Worm (Caenorhabditis elegans) whole organism, young adult: Measurements from ENCODE around the gene crn-7.

Source experiments
- B0035.1 ChIP-seq: sonication (generic microtip); optimal IDR thresholded peaks from 2 replicates; lab custom pipeline; 2016; ENCODE audit warnings: missing genetic modification characterization, mild to moderate bottlenecking, missing compliant biosample characterization, missing genotype, missing genetic modification reagents
- D2030.7 ChIP-seq: fragments of 200-800 bp; sonication (Bioruptor generic); IDR thresholded peaks from 2 replicates; pipeline ENCODE4 v1.3.6; 2022; ENCODE audit warnings: missing genetic modification reagents, missing genetic modification characterization, missing compliant biosample characterization
- F22D6.2 ChIP-seq: sonication (generic microtip); optimal IDR thresholded peaks from 2 replicates; lab custom pipeline; 2016; ENCODE audit warnings: mild to moderate bottlenecking, missing genetic modification characterization, missing compliant biosample characterization
- F23B12.7 ChIP-seq: sonication (generic microtip); optimal IDR thresholded peaks from 2 replicates; lab custom pipeline; 2017; ENCODE audit warnings: missing genetic modification characterization, mild to moderate bottlenecking, missing compliant biosample characterization, antibody characterized with exemption, moderate library complexity; ENCODE audit not compliant: insufficient read depth
- F33H1.4 ChIP-seq: fragments of 200-800 bp; sonication (Bioruptor generic); IDR thresholded peaks from 2 replicates; pipeline ENCODE4 v1.3.6; 2022; ENCODE audit warnings: missing genetic modification reagents, missing genetic modification characterization, missing compliant biosample characterization
- F37B4.10 ChIP-seq: fragments of 200-800 bp; sonication (Bioruptor generic); IDR thresholded peaks from 2 replicates; pipeline ENCODE4 v1.3.6; 2022; ENCODE audit warnings: missing genetic modification characterization, missing compliant biosample characterization
- F57A8.1 ChIP-seq: fragments of 200-800 bp; sonication (Bioruptor generic); optimal IDR thresholded peaks from 2 replicates; lab custom pipeline; 2018; ENCODE audit warnings: mild to moderate bottlenecking, missing genetic modification characterization, moderate library complexity, missing compliant biosample characterization
- K12H6.12 ChIP-seq: fragments of 200-800 bp; sonication (Bioruptor generic); optimal IDR thresholded peaks from 2 replicates; lab custom pipeline; 2018; ENCODE audit warnings: mild to moderate bottlenecking, missing genetic modification characterization, missing compliant biosample characterization
- Y56A3A.18 ChIP-seq: fragments of 200-800 bp; sonication (Bioruptor generic); IDR thresholded peaks from 2 replicates; pipeline ENCODE4 v1.3.6; 2022; ENCODE audit warnings: missing genetic modification reagents, missing genetic modification characterization, missing compliant biosample characterization
- ZK185.1 ChIP-seq: sonication (generic microtip); optimal IDR thresholded peaks from 2 replicates; lab custom pipeline; 2016; ENCODE audit warnings: mild to moderate bottlenecking, missing genetic modification characterization, missing compliant biosample characterization; ENCODE audit not compliant: poor library complexity, severe bottlenecking
- attf-5 ChIP-seq: fragments of 200-800 bp; sonication (Bioruptor generic); optimal IDR thresholded peaks from 2 replicates; lab custom pipeline; 2018; ENCODE audit warnings: mild to moderate bottlenecking, missing genetic modification characterization, missing compliant biosample characterization
- attf-6 ChIP-seq: fragments of 200-800 bp; sonication (Bioruptor generic); IDR thresholded peaks from 2 replicates; pipeline ENCODE4 v1.3.6; 2022; ENCODE audit warnings: missing genetic modification reagents, missing genetic modification characterization, missing compliant biosample characterization
- bed-1 ChIP-seq: fragments of 200-800 bp; sonication (Bioruptor generic); IDR thresholded peaks from 2 replicates; pipeline ENCODE4 v1.3.6; 2022; ENCODE audit warnings: missing genetic modification reagents, missing genetic modification characterization, missing compliant biosample characterization
- ccch-3 ChIP-seq: fragments of 200-800 bp; sonication (Bioruptor generic); optimal IDR thresholded peaks from 2 replicates; lab custom pipeline; 2018; ENCODE audit warnings: mild to moderate bottlenecking, missing genetic modification characterization, missing compliant biosample characterization
- cebp-1 ChIP-seq, 2 experiments: fragments of 200-800 bp in 1 of 2; sonication (Bioruptor generic) in 1 of 2; sonication (generic microtip) in 1 of 2; IDR thresholded peaks in 1 of 2; optimal IDR thresholded peaks in 1 of 2; 2 replicates each; pipeline versions ENCODE4 v1.3.6 to Lab custom; 2017 to 2022; ENCODE audit warnings: missing compliant biosample characterization in 2 of 2, missing genetic modification characterization in 2 of 2, mild to moderate bottlenecking in 1 of 2, missing genetic modification reagents in 1 of 2, moderate library complexity in 1 of 2
- ceh-100 ChIP-seq: fragments of 200-800 bp; sonication (Bioruptor generic); IDR thresholded peaks from 2 replicates; pipeline ENCODE4 v1.3.6; 2022; ENCODE audit warnings: missing genetic modification reagents, missing genetic modification characterization, missing compliant biosample characterization
- ceh-27 ChIP-seq: fragments of 200-800 bp; sonication (Bioruptor generic); optimal IDR thresholded peaks from 2 replicates; lab custom pipeline; 2018; ENCODE audit warnings: mild to moderate bottlenecking, missing genetic modification characterization, moderate library complexity, missing compliant biosample characterization
- ceh-79 ChIP-seq: sonication (generic microtip); optimal IDR thresholded peaks from 2 replicates; lab custom pipeline; 2017; ENCODE audit warnings: mild to moderate bottlenecking, missing genetic modification characterization, missing compliant biosample characterization
- chd-7 ChIP-seq: sonication (generic microtip); optimal IDR thresholded peaks from 2 replicates; lab custom pipeline; 2016; ENCODE audit warnings: mild to moderate bottlenecking, missing genetic modification characterization, moderate library complexity, missing compliant biosample characterization
- efl-1 ChIP-seq: fragments of 150-350 bp; optimal IDR thresholded peaks from 2 replicates; lab custom pipeline; 2014; ENCODE audit warnings: missing biosample characterization, missing genetic modification reagents, missing genetic modification characterization
- hrde-1 ChIP-seq: sonication (generic microtip); optimal IDR thresholded peaks from 2 replicates; lab custom pipeline; 2016; ENCODE audit warnings: missing genetic modification characterization, mild to moderate bottlenecking, missing compliant biosample characterization, moderate library complexity, missing genotype, missing genetic modification reagents, borderline replicate concordance
- hsf-1 ChIP-seq: fragments of 200-800 bp; sonication (Bioruptor generic); IDR thresholded peaks from 2 replicates; pipeline ENCODE4 v1.3.6; 2022; ENCODE audit warnings: missing genetic modification reagents, missing genetic modification characterization, missing compliant biosample characterization
- let-607 ChIP-seq, 2 experiments: fragments of 200-800 bp in 1 of 2; sonication (Bioruptor generic) in 1 of 2; sonication (generic microtip) in 1 of 2; optimal IDR thresholded peaks; 2 replicates each; lab custom pipeline; 2016 to 2018; ENCODE audit warnings: mild to moderate bottlenecking in 2 of 2, missing compliant biosample characterization in 2 of 2, missing genetic modification characterization in 2 of 2, moderate library complexity in 2 of 2, missing genotype in 1 of 2
- lin-35 ChIP-seq, 3 experiments: fragments of 150-350 bp in 2 of 3; sonication (generic microtip) in 1 of 3; optimal IDR thresholded peaks; 2 replicates each; lab custom pipeline; 2014 to 2018; ENCODE audit warnings: missing biosample characterization in 3 of 3, missing genetic modification characterization in 3 of 3, missing genetic modification reagents in 3 of 3
- lin-40 ChIP-seq: sonication (generic microtip); optimal IDR thresholded peaks from 2 replicates; lab custom pipeline; 2016; ENCODE audit warnings: missing genetic modification characterization, mild to moderate bottlenecking, missing compliant biosample characterization, missing genotype, missing genetic modification reagents
- lin-54 ChIP-seq: fragments of 200-800 bp; sonication (Bioruptor generic); optimal IDR thresholded peaks from 2 replicates; lab custom pipeline; 2018; ENCODE audit warnings: mild to moderate bottlenecking, missing genetic modification characterization, missing compliant biosample characterization
- lsl-1 ChIP-seq: fragments of 200-800 bp; sonication (Bioruptor generic); optimal IDR thresholded peaks from 2 replicates; lab custom pipeline; 2018; ENCODE audit warnings: mild to moderate bottlenecking, missing genetic modification characterization, moderate library complexity, missing compliant biosample characterization
- lsy-27 ChIP-seq: sonication (generic microtip); optimal IDR thresholded peaks from 2 replicates; lab custom pipeline; 2017; ENCODE audit warnings: missing genetic modification characterization, mild to moderate bottlenecking, missing compliant biosample characterization, antibody characterized with exemption, missing genotype, borderline replicate concordance; ENCODE audit not compliant: insufficient read depth
- madf-3 ChIP-seq: fragments of 200-800 bp; sonication (Bioruptor generic); IDR thresholded peaks from 2 replicates; pipeline ENCODE4 v1.3.6; 2022; ENCODE audit warnings: missing genetic modification reagents, missing genetic modification characterization, missing compliant biosample characterization
- madf-6 ChIP-seq: fragments of 200-800 bp; sonication (Bioruptor generic); IDR thresholded peaks from 2 replicates; pipeline ENCODE4 v1.3.6; 2022; ENCODE audit warnings: missing genetic modification reagents, missing genetic modification characterization, missing compliant biosample characterization
- madf-8 ChIP-seq: fragments of 200-800 bp; sonication (Bioruptor generic); conservative IDR thresholded peaks from 2 replicates; pipeline ENCODE4 v1.3.6; 2022; ENCODE audit warnings: missing genetic modification reagents, missing genetic modification characterization, missing compliant biosample characterization
- mes-4 ChIP-seq: sonication (generic microtip); optimal IDR thresholded peaks from 2 replicates; lab custom pipeline; 2016; ENCODE audit warnings: missing genotype, missing genetic modification characterization, missing compliant biosample characterization
- rcor-1 ChIP-seq: fragments of 200-800 bp; sonication (Bioruptor generic); IDR thresholded peaks from 2 replicates; pipeline ENCODE4 v1.3.6; 2022; ENCODE audit warnings: missing genetic modification reagents, missing genetic modification characterization, missing compliant biosample characterization
- rec-8 ChIP-seq, 2 experiments: sonication (generic microtip); optimal IDR thresholded peaks; 2 replicates each; lab custom pipeline; 2016; ENCODE audit warnings: mild to moderate bottlenecking in 2 of 2, missing genetic modification characterization in 2 of 2, missing genetic modification reagents in 2 of 2, missing genotype in 2 of 2, missing biosample characterization in 1 of 2, missing compliant biosample characterization in 1 of 2, moderate library complexity in 1 of 2
- rpc-1 ChIP-seq, 2 experiments: fragments of 150-350 bp in 1 of 2; sonication (generic microtip) in 1 of 2; optimal IDR thresholded peaks; 2 replicates each; lab custom pipeline; 2014 to 2018; ENCODE audit warnings: missing biosample characterization in 1 of 2, missing genetic modification characterization in 1 of 2, missing genetic modification reagents in 1 of 2, missing genotype in 1 of 2
- sdz-38 ChIP-seq: sonication (generic microtip); optimal IDR thresholded peaks from 2 replicates; lab custom pipeline; 2016; ENCODE audit warnings: missing genotype, missing genetic modification characterization, missing compliant biosample characterization
- snpc-1.1 ChIP-seq: sonication (generic microtip); optimal IDR thresholded peaks from 2 replicates; lab custom pipeline; 2017; ENCODE audit warnings: missing genetic modification characterization, mild to moderate bottlenecking, missing compliant biosample characterization, antibody characterized with exemption, moderate library complexity, missing genotype, missing genetic modification reagents; ENCODE audit not compliant: insufficient read depth
- snpc-1.3 ChIP-seq: sonication (generic microtip); optimal IDR thresholded peaks from 2 replicates; lab custom pipeline; 2017; ENCODE audit warnings: missing genetic modification characterization, mild to moderate bottlenecking, missing compliant biosample characterization, antibody characterized with exemption, moderate library complexity, missing genotype, missing genetic modification reagents; ENCODE audit not compliant: insufficient read depth
- snpc-3.4 ChIP-seq: sonication (generic microtip); optimal IDR thresholded peaks from 2 replicates; lab custom pipeline; 2017; ENCODE audit warnings: missing genetic modification characterization, mild to moderate bottlenecking, missing compliant biosample characterization, antibody characterized with exemption, moderate library complexity, missing genotype, missing genetic modification reagents
- zfh-2 ChIP-seq: fragments of 200-800 bp; sonication (Bioruptor generic); conservative IDR thresholded peaks from 2 replicates; pipeline ENCODE4 v1.3.6; 2022; ENCODE audit warnings: missing genetic modification reagents, missing genetic modification characterization, missing compliant biosample characterization
- ztf-18 ChIP-seq: sonication (generic microtip); optimal IDR thresholded peaks from 2 replicates; lab custom pipeline; 2016; ENCODE audit warnings: missing genotype, mild to moderate bottlenecking, missing genetic modification characterization, missing compliant biosample characterization
- ztf-28 ChIP-seq: fragments of 200-800 bp; sonication (Bioruptor generic); IDR thresholded peaks from 2 replicates; pipeline ENCODE4 v1.3.6; 2022; ENCODE audit warnings: missing genetic modification reagents, missing genetic modification characterization, missing compliant biosample characterization

The crn-7 gene

DNA sequence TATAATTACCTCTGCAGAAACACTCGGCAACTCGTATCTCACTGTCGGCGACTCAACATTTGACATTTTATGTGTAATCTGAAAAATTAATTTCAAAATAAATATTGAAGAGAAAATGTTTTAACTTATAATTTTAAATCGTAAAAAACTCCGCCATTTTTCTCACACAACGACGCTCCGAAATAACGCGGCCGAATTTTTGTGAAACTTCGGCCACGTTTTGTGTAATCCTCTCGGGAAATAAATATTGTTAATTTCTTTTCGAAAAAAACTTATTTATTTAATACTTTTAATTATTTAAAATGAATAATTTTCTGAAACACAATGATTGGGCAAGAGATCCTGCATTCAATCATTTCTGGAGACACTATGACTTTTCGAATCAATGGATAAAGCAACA, 39.0 kb downstream of the crn-7 start, which contains the start of the genes F10E9.7 and F10E9.5 (continued):
- peak; percentile 82 for TF ChIP-seq hrde-1
- TF ChIP-seq ceh-79 (tag; lab: Kevin White, UChicago) = no peak
- TF ChIP-seq madf-6 = peak; percentile 75
- peak; percentile 78; the same call in 1 of the 2 replicates for TF ChIP-seq madf-3 (GFP tag; lab: Robert Waterston, UW)
- TF ChIP-seq snpc-1.3 = peak; percentile 62
- peak; percentile 85 for TF ChIP-seq lin-54 (GFP tag; lab: Kevin White, UChicago)
- peak; percentile 67 for TF ChIP-seq F23B12.7 (tag; lab: Kevin White, UChicago)
- TF ChIP-seq rpc-1 (optimal IDR thresholded peaks at IDR 0.05; lab: Kevin White, UChicago) = no peak
- no peak for TF ChIP-seq rpc-1 (tag; optimal IDR thresholded peaks at IDR 0.05; lab: Kevin White, UChicago)
- no peak for TF ChIP-seq chd-7 (tag; lab: Kevin White, UChicago)
- TF ChIP-seq F37B4.10 (GFP tag; lab: Robert Waterston, UW) = no peak
- TF ChIP-seq rcor-1 (GFP tag; lab: Robert Waterston, UW) = peak; percentile 72
- peak; percentile 96 for TF ChIP-seq ZK185.1
- no peak for TF ChIP-seq lsy-27
- peak; percentile 13 for TF ChIP-seq F22D6.2 (tag; lab: Kevin White, UChicago)
- TF ChIP-seq Y56A3A.18 (GFP tag; lab: Robert Waterston, UW) = no peak
- TF ChIP-seq F33H1.4 (GFP tag; lab: Robert Waterston, UW) = peak; percentile 68
- TF ChIP-seq ccch-3 (GFP tag; lab: Kevin White, UChicago) = peak; percentile 82
- 0 out of 2 replicates have a peak, but pooled peaks have one; percentile 48 for TF ChIP-seq hsf-1 (GFP tag; lab: Robert Waterston, UW)
- TF ChIP-seq efl-1 (GFP tag; lab: Kevin White, UChicago) = peak; percentile 56
- peak; percentile 52 for TF ChIP-seq madf-8
- peak; percentile 46 for TF ChIP-seq snpc-1.1 (tag; lab: Kevin White, UChicago)
- TF ChIP-seq attf-6 (GFP tag; lab: Robert Waterston, UW) = no peak
- TF ChIP-seq F57A8.1 (GFP tag; lab: Kevin White, UChicago) = peak; percentile 44
- peak; percentile 92 for TF ChIP-seq ceh-27 (GFP tag; lab: Kevin White, UChicago)
- peak; percentile 22 for TF ChIP-seq ztf-18 (tag; lab: Kevin White, UChicago)
- TF ChIP-seq mes-4 = no peak
- TF ChIP-seq ceh-100 (GFP tag; lab: Robert Waterston, UW) = peak; percentile 69
- peak; percentile 89 for TF ChIP-seq ztf-28 (GFP tag; lab: Robert Waterston, UW)
- TF ChIP-seq zfh-2 = no peak
- no peak for TF ChIP-seq cebp-1 (GFP tag; IDR thresholded peaks at IDR 0.05; lab: Robert Waterston, UW)
- TF ChIP-seq cebp-1 (tag; optimal IDR thresholded peaks at IDR 0.05; lab: Kevin White, UChicago) = peak; percentile 68
- peak; percentile 67 for TF ChIP-seq D2030.7
- TF ChIP-seq lin-40 = peak; percentile 74
- TF ChIP-seq lin-35 (GFP tag; optimal IDR thresholded peaks at IDR 0.05; lab: Kevin White, UChicago) = peak in 1 of 3 experiments; percentile 83
- TF ChIP-seq lsl-1 = peak; percentile 58
- peak; percentile 75 for TF ChIP-seq attf-5
- TF ChIP-seq snpc-3.4 = peak; percentile 66
- peak; percentile 45 for TF ChIP-seq B0035.1 (tag; lab: Kevin White, UChicago)
- peak; percentile 85 for TF ChIP-seq K12H6.12 (tag; lab: Kevin White, UChicago)
- no peak for TF ChIP-seq bed-1
- peak in 1 of 2 experiments; percentile 82 for TF ChIP-seq let-607 (tag; optimal IDR thresholded peaks at IDR 0.05; lab: Kevin White, UChicago)
- TF ChIP-seq sdz-38 = no peak
- TF ChIP-seq rec-8 (tag; optimal IDR thresholded peaks at IDR 0.05; lab: Kevin White, UChicago) = peak; percentile 14 to 92
